Fruit fly (Drosophila melanogaster) whole organism, embryonic: ENCODE measurements around the gene Tehao.
A peak's percentile ranks its signal among the peaks of the same experiment; 100 is the strongest.

Experiments
- Awh ChIP-seq: fragments of 200-800 bp; sonication (Bioruptor generic); IDR thresholded peaks from 2 replicates; pipeline ENCODE4, ENCODE4 v1.3.6; 2022; ENCODE audit warnings: missing biosample characterization, missing genetic modification characterization
- CG10267 ChIP-seq: fragments of 200-800 bp; sonication (Bioruptor generic); optimal IDR thresholded peaks from 2 replicates; lab custom pipeline; 2018; ENCODE audit warnings: missing biosample characterization, mild to moderate bottlenecking, missing genetic modification characterization, moderate library complexity
- CG10274 ChIP-seq: fragments of 200-800 bp; sonication (Bioruptor generic); optimal IDR thresholded peaks from 3 replicates; lab custom pipeline; 2017; ENCODE audit warnings: missing biosample characterization, mild to moderate bottlenecking, missing genetic modification characterization
- CG11093 ChIP-seq: fragments of 200-800 bp; sonication (Bioruptor generic); IDR thresholded peaks from 3 replicates; pipeline ENCODE4 v1.3.6; 2022; ENCODE audit warnings: missing biosample characterization, missing genetic modification characterization
- CG12299 ChIP-seq: fragments of 200-800 bp; sonication (Bioruptor generic); optimal IDR thresholded peaks from 2 replicates; lab custom pipeline; 2018; ENCODE audit warnings: missing biosample characterization, mild to moderate bottlenecking, missing genetic modification characterization
- CG13424 ChIP-seq: fragments of 200-800 bp; sonication (Bioruptor generic); optimal IDR thresholded peaks from 2 replicates; lab custom pipeline; 2019; ENCODE audit warnings: missing biosample characterization, mild to moderate bottlenecking, missing genetic modification characterization, moderate library complexity
- CG13775 ChIP-seq: fragments of 200-800 bp; sonication (Bioruptor generic); optimal IDR thresholded peaks from 3 replicates; lab custom pipeline; 2017; ENCODE audit warnings: missing biosample characterization, mild to moderate bottlenecking, missing genetic modification characterization
- CG15479 ChIP-seq: fragments of 200-800 bp; sonication (Bioruptor generic); optimal IDR thresholded peaks from 3 replicates; lab custom pipeline; 2019; ENCODE audit warnings: missing biosample characterization, mild to moderate bottlenecking, missing genetic modification characterization, moderate library complexity
- CG15696 ChIP-seq: fragments of 200-800 bp; sonication (Bioruptor generic); optimal IDR thresholded peaks from 2 replicates; lab custom pipeline; 2019; ENCODE audit warnings: missing biosample characterization, mild to moderate bottlenecking, missing genetic modification characterization, moderate library complexity
- CG1603 ChIP-seq: fragments of 200-800 bp; sonication (Bioruptor generic); optimal IDR thresholded peaks from 2 replicates; lab custom pipeline; 2019; ENCODE audit warnings: missing biosample characterization, mild to moderate bottlenecking, missing genetic modification characterization, moderate library complexity
- CG18764 ChIP-seq: fragments of 200-800 bp; sonication (Bioruptor generic); optimal IDR thresholded peaks from 3 replicates; lab custom pipeline; 2016; ENCODE audit warnings: missing biosample characterization, missing genetic modification characterization
- CG2129 ChIP-seq: fragments of 200-800 bp; sonication (Bioruptor generic); IDR thresholded peaks from 2 replicates; pipeline ENCODE4 v1.3.6; 2022; ENCODE audit warnings: missing biosample characterization, missing genetic modification characterization; ENCODE audit not compliant: partially characterized antibody
- CG2712 ChIP-seq: fragments of 200-800 bp; optimal IDR thresholded peaks from 3 replicates; lab custom pipeline; 2019; ENCODE audit warnings: missing biosample characterization, mild to moderate bottlenecking, missing genetic modification characterization, moderate library complexity
- CG33557 ChIP-seq: fragments of 200-800 bp; sonication (Bioruptor generic); optimal IDR thresholded peaks from 2 replicates; lab custom pipeline; 2019; ENCODE audit warnings: missing biosample characterization, mild to moderate bottlenecking, missing genetic modification characterization, moderate library complexity
- CG34376 ChIP-seq: fragments of 200-800 bp; sonication (Bioruptor generic); optimal IDR thresholded peaks from 2 replicates; lab custom pipeline; 2018; ENCODE audit warnings: missing biosample characterization, mild to moderate bottlenecking, missing genetic modification characterization
- CG6175 ChIP-seq: fragments of 200-800 bp; sonication (Bioruptor generic); IDR thresholded peaks from 3 replicates; pipeline ENCODE4 v1.3.6; 2022; ENCODE audit warnings: missing biosample characterization, missing genetic modification characterization
- CG6254 ChIP-seq: fragments of 200-800 bp; sonication (Bioruptor generic); optimal IDR thresholded peaks from 3 replicates; lab custom pipeline; 2017; ENCODE audit warnings: mild to moderate bottlenecking, missing biosample characterization, missing genetic modification reagents, missing genetic modification characterization
- CG7963 ChIP-seq: fragments of 200-800 bp; sonication (Bioruptor generic); IDR thresholded peaks from 3 replicates; pipeline ENCODE4 v1.3.6; 2022; ENCODE audit warnings: missing biosample characterization, missing genetic modification characterization; ENCODE audit not compliant: partially characterized antibody
- CG8478 ChIP-seq: fragments of >200 bp; optimal IDR thresholded peaks from 2 replicates; lab custom pipeline; 2018
- CG9876 ChIP-seq: fragments of 200-800 bp; sonication (Bioruptor generic); optimal IDR thresholded peaks from 2 replicates; lab custom pipeline; 2016; ENCODE audit warnings: missing biosample characterization, missing genetic modification characterization
- CG9932 ChIP-seq: fragments of 200-800 bp; sonication (Bioruptor generic); IDR thresholded peaks from 2 replicates; pipeline ENCODE4 v1.3.6; 2022; ENCODE audit warnings: missing biosample characterization, missing genetic modification characterization
- Chrac-16 ChIP-seq: fragments of 200-800 bp; sonication (Bioruptor generic); optimal IDR thresholded peaks from 3 replicates; lab custom pipeline; 2016; ENCODE audit warnings: missing biosample characterization, missing genetic modification characterization
- ERR ChIP-seq: fragments of 200-800 bp; sonication (Bioruptor generic); optimal IDR thresholded peaks from 2 replicates; lab custom pipeline; 2016; ENCODE audit warnings: missing biosample characterization, missing genetic modification characterization
- Ets97D ChIP-seq: fragments of 200-800 bp; sonication (Bioruptor generic); optimal IDR thresholded peaks from 3 replicates; lab custom pipeline; 2016; ENCODE audit warnings: missing biosample characterization, missing genetic modification characterization
- Fer1 ChIP-seq: fragments of 200-800 bp; sonication (Bioruptor generic); optimal IDR thresholded peaks from 2 replicates; lab custom pipeline; 2017; ENCODE audit warnings: missing biosample characterization, mild to moderate bottlenecking, missing genetic modification characterization
- Gsc ChIP-seq: fragments of 200-800 bp; sonication (Bioruptor generic); IDR thresholded peaks from 2 replicates; pipeline ENCODE4 v1.3.6; 2022; ENCODE audit warnings: missing biosample characterization, missing genetic modification characterization
- Hey ChIP-seq: fragments of 200-800 bp; sonication (Bioruptor generic); optimal IDR thresholded peaks from 3 replicates; lab custom pipeline; 2018; ENCODE audit warnings: missing biosample characterization, mild to moderate bottlenecking, missing genetic modification characterization
- MTF-1 ChIP-seq: fragments of 200-800 bp; sonication (Bioruptor generic); optimal IDR thresholded peaks from 2 replicates; lab custom pipeline; 2018; ENCODE audit warnings: missing biosample characterization, mild to moderate bottlenecking, missing genetic modification characterization, borderline replicate concordance
- Mad ChIP-seq: fragments of 200-800 bp; sonication (Bioruptor generic); optimal IDR thresholded peaks from 2 replicates; lab custom pipeline; 2016; ENCODE audit warnings: missing biosample characterization, missing genetic modification characterization
- Max ChIP-seq: fragments of 200-800 bp; sonication (Bioruptor generic); optimal IDR thresholded peaks from 2 replicates; lab custom pipeline; 2016; ENCODE audit warnings: missing biosample characterization, mild to moderate bottlenecking, missing genetic modification characterization
- Mrtf ChIP-seq: fragments of 200-800 bp; sonication (Bioruptor generic); IDR thresholded peaks from 3 replicates; pipeline ENCODE4 v1.3.6; 2022; ENCODE audit warnings: missing biosample characterization, missing genetic modification characterization
- Neu2 ChIP-seq: fragments of 200-800 bp; sonication (Bioruptor generic); optimal IDR thresholded peaks from 3 replicates; lab custom pipeline; 2016; ENCODE audit warnings: missing biosample characterization, missing genetic modification characterization, borderline replicate concordance
- Nf-YC ChIP-seq: fragments of 200-800 bp; optimal IDR thresholded peaks from 3 replicates; lab custom pipeline; 2019; ENCODE audit warnings: missing biosample characterization, mild to moderate bottlenecking, missing genetic modification characterization, moderate library complexity
- Sox100B ChIP-seq: fragments of 200-800 bp; sonication (Bioruptor generic); optimal IDR thresholded peaks from 3 replicates; lab custom pipeline; 2018; ENCODE audit warnings: missing biosample characterization, mild to moderate bottlenecking, missing genetic modification characterization
- az2 ChIP-seq: fragments of 200-800 bp; sonication (Bioruptor generic); optimal IDR thresholded peaks from 3 replicates; lab custom pipeline; 2016; ENCODE audit warnings: missing biosample characterization, missing genetic modification characterization
- chinmo ChIP-seq: fragments of 200-800 bp; sonication (Bioruptor generic); IDR thresholded peaks from 4 replicates; pipeline ENCODE4 v1.3.6; 2022; ENCODE audit warnings: missing biosample characterization, missing genetic modification characterization; ENCODE audit not compliant: partially characterized antibody
- chm ChIP-seq: fragments of 200-800 bp; sonication (Bioruptor generic); IDR thresholded peaks from 2 replicates; pipeline ENCODE4 v1.3.6; 2022; ENCODE audit warnings: missing biosample characterization, missing genetic modification characterization
- fd102C ChIP-seq: fragments of 200-800 bp; sonication (Bioruptor generic); optimal IDR thresholded peaks from 2 replicates; lab custom pipeline; 2018; ENCODE audit warnings: missing biosample characterization, mild to moderate bottlenecking, missing genetic modification characterization, moderate library complexity
- gsb ChIP-seq: fragments of 200-800 bp; sonication (Bioruptor generic); IDR thresholded peaks from 2 replicates; pipeline ENCODE4 v1.3.6; 2022; ENCODE audit warnings: missing biosample characterization, missing genetic modification characterization
- knrl ChIP-seq: fragments of 200-800 bp; sonication (Bioruptor generic); IDR thresholded peaks from 3 replicates; pipeline ENCODE4 v1.3.6; 2022; ENCODE audit warnings: missing biosample characterization, missing genetic modification characterization; ENCODE audit not compliant: partially characterized antibody
- nerfin-2 ChIP-seq: fragments of 200-800 bp; sonication (Bioruptor generic); IDR thresholded peaks from 2 replicates; pipeline ENCODE4 v1.3.6; 2022; ENCODE audit warnings: missing biosample characterization, missing genetic modification characterization; ENCODE audit not compliant: partially characterized antibody
- odd ChIP-seq: fragments of 200-800 bp; sonication (Bioruptor generic); optimal IDR thresholded peaks from 2 replicates; lab custom pipeline; 2017; ENCODE audit warnings: missing biosample characterization, mild to moderate bottlenecking, missing genetic modification characterization
- p53 ChIP-seq: fragments of 200-800 bp; sonication (Bioruptor generic); optimal IDR thresholded peaks from 2 replicates; lab custom pipeline; 2016; ENCODE audit warnings: missing biosample characterization, missing genetic modification characterization
- pfk ChIP-seq: fragments of 200-800 bp; sonication (Bioruptor generic); optimal IDR thresholded peaks from 2 replicates; lab custom pipeline; 2018; ENCODE audit warnings: missing biosample characterization, mild to moderate bottlenecking, missing genetic modification characterization, moderate library complexity
- pzg ChIP-seq: fragments of 200-800 bp; sonication (Bioruptor generic); optimal IDR thresholded peaks from 3 replicates; lab custom pipeline; 2018; ENCODE audit warnings: missing biosample characterization, mild to moderate bottlenecking, missing genetic modification characterization, moderate library complexity
- ranshi ChIP-seq: fragments of 200-800 bp; sonication (Bioruptor generic); IDR thresholded peaks from 2 replicates; pipeline ENCODE4 v1.3.6; 2022; ENCODE audit warnings: missing biosample characterization, missing genetic modification characterization
- sens ChIP-seq: fragments of 200-800 bp; sonication (Bioruptor generic); peaks from one replicate; lab custom pipeline; 2016; ENCODE audit warnings: missing biosample characterization, missing genetic modification characterization
- sob ChIP-seq: fragments of 200-800 bp; sonication (Bioruptor generic); IDR thresholded peaks from 2 replicates; pipeline ENCODE4 v1.3.6; 2022; ENCODE audit warnings: missing biosample characterization, missing genetic modification characterization
- sr ChIP-seq: fragments of 200-800 bp; sonication (Bioruptor generic); IDR thresholded peaks from 3 replicates; pipeline ENCODE4 v1.3.6; 2022; ENCODE audit warnings: missing biosample characterization, missing genetic modification characterization
- zen ChIP-seq: fragments of 200-800 bp; sonication (Bioruptor generic); optimal IDR thresholded peaks from 3 replicates; lab custom pipeline; 2018; ENCODE audit warnings: missing biosample characterization, mild to moderate bottlenecking, missing genetic modification characterization, moderate library complexity

Gene Tehao

dm6 chr2L:13394903-13395302, 40.5 kb upstream of the Tehao start, which contains the start of gene RpL24 (continued):
- TF ChIP-seq CG2129 (GFP tag; lab: Robert Waterston, UW) (no peak), fd102C (GFP tag; lab: Kevin White, UChicago) (peak; percentile 93), CG18764 (GFP tag; lab: Kevin White, UChicago) (peak; percentile 89), Sox100B (GFP tag; lab: Kevin White, UChicago) (peak; percentile 88), pfk (GFP tag; lab: Kevin White, UChicago) (peak; percentile 85), knrl (GFP tag; lab: Robert Waterston, UW) (no peak; the same call in 2 of the 3 replicates), ERR (GFP tag; lab: Kevin White, UChicago) (peak; percentile 71), nerfin-2 (GFP tag; lab: Robert Waterston, UW) (no peak), Mad (GFP tag; lab: Kevin White, UChicago) (peak; percentile 92), Max (peak; percentile 98), CG10267 (peak; percentile 84), MTF-1 (GFP tag; lab: Kevin White, UChicago) (peak; percentile 97), CG15696 (tag; lab: Kevin White, UChicago) (peak; percentile 50), Neu2 (no peak), CG33557 (GFP tag; lab: Kevin White, UChicago) (peak; percentile 83), Fer1 (peak; percentile 97), chm (GFP tag; lab: Robert Waterston, UW) (peak; percentile 97), Hey (peak; percentile 85), CG1603 (tag; lab: Kevin White, UChicago) (peak; percentile 85), sr (GFP tag; lab: Robert Waterston, UW) (peak; percentile 93), CG15479 (GFP tag; lab: Kevin White, UChicago) (peak; percentile 17), sens (GFP tag; lab: Kevin White, UChicago) (peak; percentile 97), CG9932 (GFP tag; lab: Robert Waterston, UW) (peak; percentile 75), CG6254 (GFP tag; lab: Kevin White, UChicago) (peak; percentile 86), sob (GFP tag; lab: Robert Waterston, UW) (peak; percentile 92), zen (tag; lab: Kevin White, UChicago) (peak; percentile 77), ranshi (GFP tag; lab: Robert Waterston, UW) (peak; percentile 88), Awh (GFP tag; lab: Robert Waterston, UW) (peak; percentile 91), CG11093 (GFP tag; lab: Robert Waterston, UW) (no peak; the same call in 2 of the 3 replicates), CG13424 (tag; lab: Kevin White, UChicago) (peak; percentile 75), CG34376 (peak; percentile 98), Ets97D (peak; percentile 99), CG13775 (peak; percentile 96), CG6175 (peak; percentile 84; the same call in 2 of the 3 replicates), az2 (GFP tag; lab: Kevin White, UChicago) (peak; percentile 82), chinmo (GFP tag; lab: Robert Waterston, UW) (no peak), CG2712 (peak; percentile 85), CG12299 (tag; lab: Kevin White, UChicago) (peak; percentile 84), gsb (GFP tag; lab: Robert Waterston, UW) (peak; percentile 63), pzg (GFP tag; lab: Kevin White, UChicago) (peak; percentile 88), Gsc (GFP tag; lab: Robert Waterston, UW) (no peak), CG10274 (peak; percentile 87), p53 (GFP tag; lab: Kevin White, UChicago) (peak; percentile 88), CG7963 (GFP tag; lab: Robert Waterston, UW) (no peak), Mrtf (peak; percentile 59; the same call in 2 of the 3 replicates), odd (GFP tag; lab: Kevin White, UChicago) (peak; percentile 96), Chrac-16 (GFP tag; lab: Kevin White, UChicago) (peak; percentile 71), Nf-YC (tag; lab: Kevin White, UChicago) (peak; percentile 78), CG8478 (lab: Kevin White, UChicago) (no peak), CG9876 (GFP tag; lab: Kevin White, UChicago) (peak; percentile 88)
